Fruit fly (Drosophila melanogaster) whole organism, pupa: ENCODE data around the gene CG1024.

ENCODE experiments used
- CG10348 ChIP-seq: fragments of 200-800 bp; sonication (Bioruptor generic); IDR thresholded peaks from 2 replicates; pipeline ENCODE4 v1.3.6; 2022; ENCODE audit warnings: missing biosample characterization, missing genetic modification characterization
- CG4496 ChIP-seq: fragments of 200-800 bp; sonication (Bioruptor generic); IDR thresholded peaks from 3 replicates; pipeline ENCODE4 v1.3.6; 2022; ENCODE audit warnings: missing biosample characterization, missing genetic modification characterization
- D1 ChIP-seq: fragments of 200-800 bp; sonication (Bioruptor generic); optimal IDR thresholded peaks from 2 replicates; lab custom pipeline; 2018; ENCODE audit warnings: missing biosample characterization, mild to moderate bottlenecking, missing genetic modification characterization, moderate library complexity
- EcR ChIP-seq: fragments of 200-800 bp; sonication (Bioruptor generic); optimal IDR thresholded peaks from 3 replicates; lab custom pipeline; 2019; ENCODE audit warnings: missing biosample characterization, missing genetic modification characterization, mild to moderate bottlenecking, moderate library complexity, missing genetic modification reagents
- rn ChIP-seq: fragments of 200-800 bp; sonication (Bioruptor generic); IDR thresholded peaks from 2 replicates; pipeline ENCODE4 v1.3.6; 2022; ENCODE audit warnings: missing biosample characterization, missing genetic modification characterization

DNA sequence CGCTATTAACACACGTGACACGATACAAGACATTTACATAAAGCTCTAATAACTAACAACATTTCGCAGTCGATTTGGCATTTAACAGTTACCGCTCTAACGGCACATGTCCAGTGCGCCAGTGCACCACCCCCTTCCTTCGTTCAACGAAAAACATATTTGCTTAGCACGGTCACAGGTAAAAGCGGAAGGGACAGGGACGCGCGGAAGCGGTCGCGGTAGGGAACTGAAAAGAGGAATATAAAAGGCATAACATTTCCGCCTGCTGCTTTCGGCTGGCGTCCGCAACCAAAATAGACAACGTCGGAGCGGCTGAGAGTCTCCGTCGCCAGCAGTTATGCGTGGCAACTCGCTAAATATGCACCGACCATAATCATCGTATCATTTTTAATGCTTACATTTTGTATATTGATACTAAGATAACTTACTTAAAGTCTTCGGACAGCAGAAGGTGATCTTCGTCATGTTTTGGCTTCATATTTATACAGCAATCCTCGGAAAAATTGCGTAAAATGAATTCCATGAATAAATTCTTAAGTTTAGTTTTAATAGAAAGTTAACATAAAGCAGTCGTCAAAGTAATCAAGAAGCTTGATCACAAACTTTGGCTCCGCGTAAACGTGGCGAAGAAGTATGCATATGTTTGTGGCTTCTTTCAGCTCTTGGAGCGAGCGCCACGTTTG is 28.3 kb downstream of the CG1024 start:
- TF ChIP-seq CG4496 (GFP tag; lab: Robert Waterston, UW) (0 out of 3 replicates have a peak, but pooled peaks have one; percentile 5), rn (GFP tag; lab: Robert Waterston, UW) (no peak), EcR (no peak), CG10348 (GFP tag; lab: Robert Waterston, UW) (no peak), D1 (tag; lab: Kevin White, UChicago) (no peak)
